Fruit fly (Drosophila melanogaster): ENCODE data around the gene Elp1.

Gene Elp1

DNA sequence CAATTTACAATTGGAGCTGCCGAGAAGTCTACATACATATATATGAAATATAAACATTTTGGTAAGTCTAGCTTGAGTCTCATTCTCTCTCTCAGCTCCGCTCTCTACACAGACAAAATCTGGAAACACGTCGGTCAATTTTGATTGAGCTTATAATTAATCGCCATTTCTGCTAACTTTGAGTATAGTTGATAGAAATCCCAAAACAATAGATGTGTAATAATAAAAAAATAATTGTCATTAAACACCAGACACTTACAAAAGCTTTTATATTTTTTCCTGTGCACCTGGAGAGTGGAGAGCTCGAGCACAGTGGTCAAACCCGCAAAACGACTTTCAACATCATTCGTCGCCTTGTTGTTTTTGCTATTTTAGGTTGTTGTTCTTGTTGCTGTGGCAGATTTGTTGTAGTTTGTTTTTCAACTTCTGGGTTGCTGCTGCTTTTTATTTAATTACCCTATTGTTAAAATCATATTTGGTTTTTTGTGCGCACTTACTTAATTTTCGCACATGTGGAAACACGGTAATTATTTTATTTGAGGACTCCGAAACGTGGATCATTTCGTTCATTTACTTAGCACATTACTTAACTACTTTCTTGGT is 5.9 kb downstream of the Elp1 start (continued):
- TF ChIP-seq bigmax (GFP tag; optimal IDR thresholded peaks at IDR 0.05) (peak; percentile 59), CG11695 (GFP tag; IDR thresholded peaks at IDR 0.05) (peak; percentile 97), Drgx (GFP tag; IDR thresholded peaks at IDR 0.05) (peak; percentile 99), H2.0 (GFP tag; IDR thresholded peaks at IDR 0.05) (peak; percentile 97), PHDP (tag; optimal IDR thresholded peaks at IDR 0.05) (peak; percentile 97), CG8359 (GFP tag; optimal IDR thresholded peaks at IDR 0.05; ENCODE audit: borderline replicate concordance) (peak; percentile 83), CG2889 (GFP tag; IDR thresholded peaks at IDR 0.05) (peak; percentile 96), nmo (GFP tag; optimal IDR thresholded peaks at IDR 0.05) (peak; percentile 96), ind (GFP tag; optimal IDR thresholded peaks at IDR 0.05) (peak; percentile 96), Sin3A (optimal IDR thresholded peaks at IDR 0.05) (no peak), ham (GFP tag; IDR thresholded peaks at IDR 0.05) (peak; percentile 92), tna (GFP tag; IDR thresholded peaks at IDR 0.05; ENCODE audit: partially characterized antibody) (no peak), CG14441 (GFP tag; IDR thresholded peaks at IDR 0.05) (peak; percentile 97), E2f2 (GFP tag; IDR thresholded peaks at IDR 0.05) (peak; percentile 83), GATAe (GFP tag; conservative IDR thresholded peaks at IDR 0.05) (peak; percentile 88), gro (GFP tag; optimal IDR thresholded peaks at IDR 0.05) (peak; percentile 97), Hr39 (optimal IDR thresholded peaks at IDR 0.05) (no peak), ssp (GFP tag; IDR thresholded peaks at IDR 0.05) (peak; percentile 88), CG2875 (GFP tag; optimal IDR thresholded peaks at IDR 0.05) (peak; percentile 90), CG13424 (tag; optimal IDR thresholded peaks at IDR 0.05) (peak; percentile 97), CG4424 (GFP tag; optimal IDR thresholded peaks at IDR 0.05) (peak; percentile 96), CG12071 (GFP tag; optimal IDR thresholded peaks at IDR 0.05) (peak; percentile 97), tgo (GFP tag; IDR thresholded peaks at IDR 0.05) (peak; percentile 96), dm (GFP tag; optimal IDR thresholded peaks at IDR 0.05) (peak; percentile 87), grau (tag; optimal IDR thresholded peaks at IDR 0.05) (peak; percentile 96), grn (GFP tag; optimal IDR thresholded peaks at IDR 0.05) (peak; percentile 62), CG13287 (GFP tag; IDR thresholded peaks at IDR 0.05; ENCODE audit: partially characterized antibody) (no peak), gce (GFP tag; IDR thresholded peaks at IDR 0.05) (peak; percentile 95), hbn (GFP tag; IDR thresholded peaks at IDR 0.05; ENCODE audit: partially characterized antibody) (no peak; the same call in 1 of the 2 replicates), ac (GFP tag; optimal IDR thresholded peaks at IDR 0.05) (peak; percentile 59), chinmo (GFP tag; IDR thresholded peaks at IDR 0.05; ENCODE audit: partially characterized antibody) (0 out of 4 replicates have a peak, but pooled peaks have one; percentile 28), CG1792 (GFP tag; optimal IDR thresholded peaks at IDR 0.05) (peak; percentile 92), CG9215 (GFP tag; IDR thresholded peaks at IDR 0.05) (peak; percentile 93), NFAT (GFP tag; IDR thresholded peaks at IDR 0.05) (peak; percentile 98), nerfin-1 (tag; optimal IDR thresholded peaks at IDR 0.05) (peak; percentile 90), Ets97D (GFP tag; optimal IDR thresholded peaks at IDR 0.05) (peak; percentile 88), ro (GFP tag; IDR thresholded peaks at IDR 0.05) (peak; percentile 90), Jarid2 (GFP tag; optimal IDR thresholded peaks at IDR 0.05) (peak; percentile 63), cato (GFP tag; optimal IDR thresholded peaks at IDR 0.05; ENCODE audit: borderline replicate concordance) (peak; percentile 91), CG8290 (GFP tag; optimal IDR thresholded peaks at IDR 0.05) (peak; percentile 80), CG8290 (tag; optimal IDR thresholded peaks at IDR 0.05) (peak in 1 of 2 experiments; percentile 96), chif (GFP tag; optimal IDR thresholded peaks at IDR 0.05) (peak; percentile 95 to 96), CG2116 (GFP tag; optimal IDR thresholded peaks at IDR 0.05) (peak; percentile 77), CG18262 (tag; optimal IDR thresholded peaks at IDR 0.05) (peak; percentile 95), CG1024 (GFP tag; IDR thresholded peaks at IDR 0.05) (peak; percentile 90), dimm (GFP tag; IDR thresholded peaks at IDR 0.05) (peak; percentile 94), Atf3 (GFP tag; optimal IDR thresholded peaks at IDR 0.05) (peak; percentile 90), pho (GFP tag; optimal IDR thresholded peaks at IDR 0.05) (peak; percentile 96), CG9609 (GFP tag; optimal IDR thresholded peaks at IDR 0.05) (peak; percentile 91), Lpt (GFP tag; optimal IDR thresholded peaks at IDR 0.05) (no peak), Max (GFP tag; optimal IDR thresholded peaks at IDR 0.05) (peak; percentile 92)
